Fruit fly (Drosophila melanogaster) whole organism, embryonic: ENCODE measurements around the gene Vha16-3.

Experiments
- B-H1 ChIP-seq: fragments of 200-800 bp; sonication (Bioruptor generic); IDR thresholded peaks from 3 replicates; pipeline ENCODE4 v1.3.6; 2022; ENCODE audit warnings: missing biosample characterization, missing genetic modification characterization
- CG10209 ChIP-seq: fragments of 200-800 bp; sonication (Bioruptor generic); optimal IDR thresholded peaks from 3 replicates; lab custom pipeline; 2017; ENCODE audit warnings: missing biosample characterization, mild to moderate bottlenecking, missing genetic modification characterization, missing genetic modification reagents
- CG11398 ChIP-seq: fragments of 200-800 bp; sonication (Bioruptor generic); optimal IDR thresholded peaks from 2 replicates; lab custom pipeline; 2016; ENCODE audit warnings: missing biosample characterization, missing genetic modification characterization
- CG11560 ChIP-seq: fragments of 200-800 bp; sonication (Bioruptor generic); IDR thresholded peaks from 3 replicates; pipeline ENCODE4 v1.3.6; 2022; ENCODE audit warnings: missing biosample characterization, missing genetic modification characterization
- CG13894 ChIP-seq: fragments of 200-800 bp; sonication (Bioruptor generic); optimal IDR thresholded peaks from 3 replicates; lab custom pipeline; 2018; ENCODE audit warnings: missing biosample characterization, mild to moderate bottlenecking, missing genetic modification characterization, moderate library complexity
- CG16813 ChIP-seq: fragments of 200-800 bp; sonication (Bioruptor generic); IDR thresholded peaks from 3 replicates; pipeline ENCODE4 v1.3.6; 2022; ENCODE audit warnings: missing biosample characterization, missing genetic modification characterization; ENCODE audit not compliant: partially characterized antibody
- CG16815 ChIP-seq: fragments of 200-800 bp; sonication (Bioruptor generic); optimal IDR thresholded peaks from 3 replicates; lab custom pipeline; 2017; ENCODE audit warnings: missing biosample characterization, mild to moderate bottlenecking, missing genetic modification characterization
- CG17359 ChIP-seq: fragments of 200-800 bp; sonication (Bioruptor generic); optimal IDR thresholded peaks from 3 replicates; lab custom pipeline; 2018; ENCODE audit warnings: missing biosample characterization, mild to moderate bottlenecking, missing genetic modification characterization, moderate library complexity
- CG17802 ChIP-seq: fragments of 200-800 bp; sonication (Bioruptor generic); optimal IDR thresholded peaks from 2 replicates; lab custom pipeline; 2018; ENCODE audit warnings: missing biosample characterization, mild to moderate bottlenecking, missing genetic modification characterization, moderate library complexity
- CG18262 ChIP-seq: fragments of 200-800 bp; optimal IDR thresholded peaks from 3 replicates; lab custom pipeline; 2019; ENCODE audit warnings: missing biosample characterization, mild to moderate bottlenecking, missing genetic modification characterization, moderate library complexity
- CG1832 ChIP-seq: fragments of 200-800 bp; sonication (Bioruptor generic); optimal IDR thresholded peaks from 2 replicates; lab custom pipeline; 2017; ENCODE audit warnings: missing biosample characterization, mild to moderate bottlenecking, missing genetic modification characterization, inconsistent platforms
- CG2120 ChIP-seq: fragments of 200-800 bp; sonication (Bioruptor generic); optimal IDR thresholded peaks from 3 replicates; lab custom pipeline; 2016; ENCODE audit warnings: missing biosample characterization, missing genetic modification characterization
- CG30403 ChIP-seq: fragments of 200-800 bp; sonication (Bioruptor generic); optimal IDR thresholded peaks from 3 replicates; lab custom pipeline; 2016; ENCODE audit warnings: missing biosample characterization, missing genetic modification characterization
- CG4282 ChIP-seq: fragments of 200-800 bp; sonication (Bioruptor generic); optimal IDR thresholded peaks from 2 replicates; lab custom pipeline; 2016; ENCODE audit warnings: missing biosample characterization, missing genetic modification characterization
- CG6175 ChIP-seq: fragments of 200-800 bp; sonication (Bioruptor generic); IDR thresholded peaks from 3 replicates; pipeline ENCODE4 v1.3.6; 2022; ENCODE audit warnings: missing biosample characterization, missing genetic modification characterization
- CG7928 ChIP-seq: fragments of 200-800 bp; sonication (Bioruptor generic); optimal IDR thresholded peaks from 2 replicates; lab custom pipeline; 2017; ENCODE audit warnings: missing biosample characterization, mild to moderate bottlenecking, missing genetic modification characterization
- CG8281 ChIP-seq: fragments of 200-800 bp; sonication (Bioruptor generic); optimal IDR thresholded peaks from 2 replicates; lab custom pipeline; 2018; ENCODE audit warnings: missing biosample characterization, mild to moderate bottlenecking, missing genetic modification characterization, moderate library complexity
- CG9876 ChIP-seq: fragments of 200-800 bp; sonication (Bioruptor generic); optimal IDR thresholded peaks from 2 replicates; lab custom pipeline; 2016; ENCODE audit warnings: missing biosample characterization, missing genetic modification characterization
- Dbx ChIP-seq: fragments of 200-800 bp; sonication (Bioruptor generic); IDR thresholded peaks from 3 replicates; pipeline ENCODE4 v1.3.6; 2022; ENCODE audit warnings: missing biosample characterization, missing genetic modification characterization
- Fer3 ChIP-seq: fragments of 200-800 bp; sonication (Bioruptor generic); optimal IDR thresholded peaks from 2 replicates; lab custom pipeline; 2018; ENCODE audit warnings: missing biosample characterization, mild to moderate bottlenecking, missing genetic modification characterization, moderate library complexity
- HHEX ChIP-seq: fragments of 200-800 bp; sonication (Bioruptor generic); optimal IDR thresholded peaks from 3 replicates; lab custom pipeline; 2017; ENCODE audit warnings: missing biosample characterization, mild to moderate bottlenecking, missing genetic modification characterization, missing genetic modification reagents
- HmgZ ChIP-seq: fragments of 200-800 bp; sonication (Bioruptor generic); optimal IDR thresholded peaks from 2 replicates; lab custom pipeline; 2018; ENCODE audit warnings: missing biosample characterization, mild to moderate bottlenecking, missing genetic modification characterization
- Hr51 ChIP-seq, 2 experiments: fragments of 200-800 bp; sonication (Bioruptor generic); optimal IDR thresholded peaks; 2 replicates in 1 of 2; 3 replicates in 1 of 2; lab custom pipeline; 2016 to 2018; ENCODE audit warnings: missing biosample characterization in 2 of 2, missing genetic modification characterization in 2 of 2, mild to moderate bottlenecking in 1 of 2, moderate library complexity in 1 of 2
- Hsf ChIP-seq: fragments of 200-800 bp; sonication (Bioruptor generic); optimal IDR thresholded peaks from 3 replicates; lab custom pipeline; 2016; ENCODE audit warnings: missing biosample characterization, missing genetic modification characterization
- Kr ChIP-seq: fragments of 200-800 bp; sonication (Bioruptor generic); optimal IDR thresholded peaks from 2 replicates; lab custom pipeline; 2017; ENCODE audit warnings: missing biosample characterization, mild to moderate bottlenecking, missing genetic modification characterization
- MTF-1 ChIP-seq: fragments of 200-800 bp; sonication (Bioruptor generic); optimal IDR thresholded peaks from 2 replicates; lab custom pipeline; 2018; ENCODE audit warnings: missing biosample characterization, mild to moderate bottlenecking, missing genetic modification characterization, borderline replicate concordance
- Neu2 ChIP-seq: fragments of 200-800 bp; sonication (Bioruptor generic); optimal IDR thresholded peaks from 3 replicates; lab custom pipeline; 2016; ENCODE audit warnings: missing biosample characterization, missing genetic modification characterization, borderline replicate concordance
- Ravus ChIP-seq: fragments of 200-800 bp; sonication (Bioruptor generic); IDR thresholded peaks from 2 replicates; pipeline ENCODE4 v1.3.6; 2022; ENCODE audit warnings: missing biosample characterization, missing genetic modification characterization
- Sox102F ChIP-seq: fragments of 200-800 bp; sonication (Bioruptor generic); optimal IDR thresholded peaks from 2 replicates; lab custom pipeline; 2018; ENCODE audit warnings: missing biosample characterization, mild to moderate bottlenecking, missing genetic modification characterization, moderate library complexity
- Usf ChIP-seq: fragments of 200-800 bp; sonication (Bioruptor generic); optimal IDR thresholded peaks from 2 replicates; lab custom pipeline; 2017; ENCODE audit warnings: missing genotype, missing biosample characterization, missing genetic modification characterization
- ab ChIP-seq: fragments of 200-800 bp; sonication (Bioruptor generic); optimal IDR thresholded peaks from 2 replicates; lab custom pipeline; 2016; ENCODE audit warnings: missing biosample characterization, missing genetic modification characterization
- abd-A ChIP-seq: fragments of 200-800 bp; sonication (Bioruptor generic); optimal IDR thresholded peaks from 3 replicates; lab custom pipeline; 2019; ENCODE audit warnings: missing biosample characterization, mild to moderate bottlenecking, missing genetic modification characterization, moderate library complexity
- cas ChIP-seq: fragments of 200-800 bp; sonication (Bioruptor generic); IDR thresholded peaks from 2 replicates; pipeline ENCODE4 v1.3.6; 2022; ENCODE audit warnings: missing biosample characterization, missing genetic modification characterization
- en ChIP-seq: fragments of 200-800 bp; sonication (Bioruptor generic); optimal IDR thresholded peaks from 2 replicates; lab custom pipeline; 2016; ENCODE audit warnings: missing biosample characterization, missing genetic modification characterization
- fd96Cb ChIP-seq: fragments of 200-800 bp; sonication (Bioruptor generic); optimal IDR thresholded peaks from 2 replicates; lab custom pipeline; 2018; ENCODE audit warnings: missing biosample characterization, mild to moderate bottlenecking, missing genetic modification characterization, moderate library complexity
- gce ChIP-seq: fragments of 200-800 bp; sonication (Bioruptor generic); IDR thresholded peaks from 3 replicates; pipeline ENCODE4 v1.3.6; 2022; ENCODE audit warnings: missing biosample characterization, missing genetic modification characterization
- insv ChIP-seq, 2 experiments: fragments of 200-800 bp; sonication (Bioruptor generic); optimal IDR thresholded peaks; 3 replicates each; lab custom pipeline; 2016 to 2018; ENCODE audit warnings: missing biosample characterization in 2 of 2, missing genetic modification characterization in 2 of 2
- kah ChIP-seq: fragments of 200-800 bp; sonication (Bioruptor generic); optimal IDR thresholded peaks from 2 replicates; lab custom pipeline; 2018; ENCODE audit warnings: missing biosample characterization, mild to moderate bottlenecking, missing genetic modification characterization
- luna ChIP-seq: fragments of 200-800 bp; sonication (Bioruptor generic); optimal IDR thresholded peaks from 2 replicates; lab custom pipeline; 2016; ENCODE audit warnings: missing biosample characterization, missing genetic modification characterization
- maf-S ChIP-seq: fragments of 200-800 bp; sonication (Bioruptor generic); optimal IDR thresholded peaks from 2 replicates; lab custom pipeline; 2016; ENCODE audit warnings: missing biosample characterization, missing genetic modification characterization
- nerfin-1 ChIP-seq: fragments of 200-800 bp; sonication (Bioruptor generic); optimal IDR thresholded peaks from 3 replicates; lab custom pipeline; 2019; ENCODE audit warnings: missing biosample characterization, mild to moderate bottlenecking, missing genetic modification characterization, moderate library complexity
- nerfin-2 ChIP-seq: fragments of 200-800 bp; sonication (Bioruptor generic); IDR thresholded peaks from 2 replicates; pipeline ENCODE4 v1.3.6; 2022; ENCODE audit warnings: missing biosample characterization, missing genetic modification characterization; ENCODE audit not compliant: partially characterized antibody
- nmo ChIP-seq: fragments of 200-800 bp; sonication (Bioruptor generic); optimal IDR thresholded peaks from 2 replicates; lab custom pipeline; 2018; ENCODE audit warnings: missing biosample characterization, mild to moderate bottlenecking, missing genetic modification characterization, moderate library complexity
- onecut ChIP-seq: fragments of 200-800 bp; sonication (Bioruptor generic); IDR thresholded peaks from 2 replicates; pipeline ENCODE4 v1.3.6; 2022; ENCODE audit warnings: missing biosample characterization, missing genetic modification characterization
- pita ChIP-seq: fragments of 200-800 bp; sonication (Bioruptor generic); optimal IDR thresholded peaks from 2 replicates; lab custom pipeline; 2017; ENCODE audit warnings: missing biosample characterization, mild to moderate bottlenecking, missing genetic modification characterization
- pnt ChIP-seq: fragments of 200-800 bp; sonication (Bioruptor generic); optimal IDR thresholded peaks from 3 replicates; lab custom pipeline; 2016; ENCODE audit warnings: missing biosample characterization, missing genetic modification characterization
- pros ChIP-seq: fragments of 200-800 bp; sonication (Bioruptor generic); optimal IDR thresholded peaks from 3 replicates; lab custom pipeline; 2019; ENCODE audit warnings: missing biosample characterization, mild to moderate bottlenecking, missing genetic modification characterization, moderate library complexity
- sim ChIP-seq: fragments of 200-800 bp; sonication (Bioruptor generic); IDR thresholded peaks from 2 replicates; pipeline ENCODE4 v1.3.6; 2022; ENCODE audit warnings: missing biosample characterization, missing genetic modification characterization
- ttk ChIP-seq: fragments of 200-800 bp; sonication (Bioruptor generic); IDR thresholded peaks from 2 replicates; pipeline ENCODE4 v2.1.2; 2022; ENCODE audit warnings: missing biosample characterization, missing genetic modification characterization
- z ChIP-seq: fragments of 200-800 bp; sonication (Bioruptor generic); IDR thresholded peaks from 3 replicates; pipeline ENCODE4 v1.3.6; 2022; ENCODE audit warnings: missing biosample characterization, missing genetic modification characterization

Gene Vha16-3

DNA sequence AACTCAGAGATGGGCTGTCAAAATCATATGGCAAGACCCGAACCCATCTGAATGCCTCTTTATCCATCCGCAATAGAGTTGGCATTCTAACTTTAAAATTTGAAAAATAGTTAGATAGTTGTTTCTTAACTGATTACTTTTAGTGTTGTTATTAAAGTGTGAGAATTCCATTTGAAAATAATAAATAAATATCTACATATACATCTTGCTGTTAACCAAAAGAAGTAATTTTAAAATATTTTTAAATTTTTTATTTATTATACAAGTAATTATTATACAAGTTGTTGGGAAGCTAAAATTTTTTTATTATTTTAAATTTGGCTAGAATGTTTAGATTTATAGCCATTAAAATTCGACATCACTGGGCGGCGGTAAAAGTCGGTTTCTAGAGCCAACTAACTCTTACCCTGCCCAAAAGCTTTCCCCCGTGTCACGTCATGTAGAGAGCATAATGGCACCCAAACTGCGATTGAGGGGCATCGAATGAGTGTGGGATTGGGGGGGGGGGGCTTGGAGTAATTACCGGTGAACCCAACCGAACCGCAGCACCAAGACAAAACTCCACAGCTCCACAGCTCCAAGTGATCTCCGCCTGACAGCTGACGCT is 29.5 kb upstream of the Vha16-3 start (continued):
- TF ChIP-seq Hr51 (GFP tag; optimal IDR thresholded peaks at IDR 0.05; lab: Kevin White, UChicago), result peak in 1 of 2 experiments; percentile 57
- no peak for TF ChIP-seq abd-A
- no peak for TF ChIP-seq CG10209 (GFP tag; lab: Kevin White, UChicago)
- TF ChIP-seq HHEX (GFP tag; lab: Kevin White, UChicago), result no peak
- TF ChIP-seq insv (GFP tag; optimal IDR thresholded peaks at IDR 0.05; lab: Kevin White, UChicago), result no peak
- no peak for TF ChIP-seq ab
- peak; percentile 62 for TF ChIP-seq CG18262
- TF ChIP-seq kah (GFP tag; lab: Kevin White, UChicago), result no peak
- TF ChIP-seq Dbx (GFP tag; lab: Robert Waterston, UW), result no peak
- no peak for TF ChIP-seq B-H1 (GFP tag; lab: Robert Waterston, UW)
- TF ChIP-seq CG8281 (tag; lab: Kevin White, UChicago), result no peak
- TF ChIP-seq CG13894 (tag; lab: Kevin White, UChicago), result no peak
- no peak for TF ChIP-seq CG2120 (GFP tag; lab: Kevin White, UChicago)
- no peak for TF ChIP-seq nerfin-1 (tag; lab: Kevin White, UChicago)
- TF ChIP-seq pita (GFP tag; lab: Kevin White, UChicago), result no peak
- TF ChIP-seq CG16815 (GFP tag; lab: Kevin White, UChicago), result no peak
- TF ChIP-seq CG6175, result 0 out of 3 replicates have a peak, but pooled peaks have one; percentile 48
- no peak for TF ChIP-seq CG1832
- no peak for TF ChIP-seq CG7928 (GFP tag; lab: Kevin White, UChicago)
- no peak for TF ChIP-seq MTF-1 (GFP tag; lab: Kevin White, UChicago)
- TF ChIP-seq CG17802 (tag; lab: Kevin White, UChicago), result no peak
- TF ChIP-seq nmo (GFP tag; lab: Kevin White, UChicago), result peak; percentile 44
- no peak for TF ChIP-seq CG11398
- no peak for TF ChIP-seq CG11560 (tag; lab: Robert Waterston, UW)
- no peak for TF ChIP-seq fd96Cb
- no peak for TF ChIP-seq cas (GFP tag; lab: Robert Waterston, UW)
- TF ChIP-seq nerfin-2 (GFP tag; lab: Robert Waterston, UW), result no peak
- TF ChIP-seq Kr (GFP tag; lab: Kevin White, UChicago), result no peak
- no peak for TF ChIP-seq pnt
- no peak for TF ChIP-seq z (GFP tag; lab: Robert Waterston, UW)
- no peak for TF ChIP-seq Hsf (GFP tag; lab: Kevin White, UChicago)
- no peak for TF ChIP-seq ttk (GFP tag; lab: Robert Waterston, UW)
- peak; percentile 61 for TF ChIP-seq Sox102F (GFP tag; lab: Kevin White, UChicago)
- TF ChIP-seq CG9876 (GFP tag; lab: Kevin White, UChicago), result no peak
- no peak for TF ChIP-seq Usf (GFP tag; lab: Kevin White, UChicago)
- TF ChIP-seq sim (GFP tag; lab: Robert Waterston, UW), result no peak
- no peak for TF ChIP-seq Fer3
- TF ChIP-seq en (GFP tag; lab: Kevin White, UChicago), result no peak
- no peak for TF ChIP-seq luna
- TF ChIP-seq HmgZ (tag; lab: Kevin White, UChicago), result no peak
- no peak for TF ChIP-seq gce (GFP tag; lab: Robert Waterston, UW)
- TF ChIP-seq CG17359 (tag; lab: Kevin White, UChicago), result no peak
- TF ChIP-seq CG16813 (GFP tag; lab: Robert Waterston, UW), result no peak
- TF ChIP-seq pros (GFP tag; lab: Kevin White, UChicago), result no peak
- no peak for TF ChIP-seq CG4282
- no peak for TF ChIP-seq Ravus (GFP tag; lab: Robert Waterston, UW)
- no peak for TF ChIP-seq Neu2 (GFP tag; lab: Kevin White, UChicago)
- no peak for TF ChIP-seq maf-S (GFP tag; lab: Kevin White, UChicago)
- no peak for TF ChIP-seq onecut (GFP tag; lab: Robert Waterston, UW)
- no peak for TF ChIP-seq CG30403 (GFP tag; lab: Kevin White, UChicago)
